Worm (Caenorhabditis elegans): ENCODE data around the gene inx-11.

inx-11 gene

ce11 chrV:12530129-12530528 lies 43.1 kb downstream of the inx-11 start (continued):
- TF ChIP-seq lin-14 (GFP tag; optimal IDR thresholded peaks at IDR 0.05) (peak; percentile 88), nhr-19 (GFP tag; conservative IDR thresholded peaks at IDR 0.05) (no peak), ces-1 (GFP tag; optimal IDR thresholded peaks at IDR 0.05) (no peak), snu-23 (GFP tag; optimal IDR thresholded peaks at IDR 0.05) (no peak), nhr-237 (tag; optimal IDR thresholded peaks at IDR 0.05) (no peak), nhr-90 (tag; optimal IDR thresholded peaks at IDR 0.05; ENCODE audit: poor library complexity) (no peak), nhr-20 (tag; optimal IDR thresholded peaks at IDR 0.05) (no peak), zip-4 (GFP tag; optimal IDR thresholded peaks at IDR 0.05) (no peak), fos-1 (tag; optimal IDR thresholded peaks at IDR 0.05) (no peak), pax-3 (tag; optimal IDR thresholded peaks at IDR 0.05) (no peak), dpl-1 (GFP tag; optimal IDR thresholded peaks at IDR 0.05) (no peak), pqm-1 (tag; optimal IDR thresholded peaks at IDR 0.05) (no peak), rnt-1 (tag; optimal IDR thresholded peaks at IDR 0.05) (no peak), unc-62 (GFP tag; optimal IDR thresholded peaks at IDR 0.05) (no peak), ceh-90 (tag; optimal IDR thresholded peaks at IDR 0.05) (no peak), skn-1 (tag; optimal IDR thresholded peaks at IDR 0.05) (no peak), blmp-1 (tag; optimal IDR thresholded peaks at IDR 0.05) (peak; percentile 6), efl-1 (optimal IDR thresholded peaks at IDR 0.05) (no peak), efl-1 (GFP tag; optimal IDR thresholded peaks at IDR 0.05 in 1 of 2) (peak in 1 of 2 experiments; percentile 87), dsc-1 (tag; optimal IDR thresholded peaks at IDR 0.05) (no peak), isw-1 (GFP tag; IDR thresholded peaks at IDR 0.05) (no peak), unc-86 (tag; optimal IDR thresholded peaks at IDR 0.05) (peak; percentile 70), Y116A8C.19 (tag; optimal IDR thresholded peaks at IDR 0.05; ENCODE audit: borderline replicate concordance) (no peak), fkh-8 (tag; optimal IDR thresholded peaks at IDR 0.05) (peak; percentile 16), aha-1 (tag; optimal IDR thresholded peaks at IDR 0.05) (no peak), nhr-71 (tag; optimal IDR thresholded peaks at IDR 0.05) (peak; percentile 40), sox-4 (tag; optimal IDR thresholded peaks at IDR 0.05) (no peak), elt-2 (tag; optimal IDR thresholded peaks at IDR 0.05) (no peak)

ce11 chrV:12531084-12531483 lies 44.0 kb downstream of the inx-11 start:
- TF ChIP-seq skn-1 (tag; optimal IDR thresholded peaks at IDR 0.05), result no peak
- TF ChIP-seq nhr-77 (tag; optimal IDR thresholded peaks at IDR 0.05), result no peak
- no peak for TF ChIP-seq xbp-1 (tag; optimal IDR thresholded peaks at IDR 0.05)
- TF ChIP-seq mab-9 (GFP tag; IDR thresholded peaks at IDR 0.05), result no peak
- no peak for TF ChIP-seq unc-86 (tag; optimal IDR thresholded peaks at IDR 0.05)
- no peak for TF ChIP-seq isw-1 (GFP tag; IDR thresholded peaks at IDR 0.05)
- no peak for TF ChIP-seq irx-1 (tag; optimal IDR thresholded peaks at IDR 0.05)
- no peak for TF ChIP-seq nhr-76 (tag; optimal IDR thresholded peaks at IDR 0.05)
- no peak for TF ChIP-seq tlp-1 (tag; optimal IDR thresholded peaks at IDR 0.05)
- TF ChIP-seq nhr-71 (tag; optimal IDR thresholded peaks at IDR 0.05), result peak; percentile 69
- TF ChIP-seq fkh-8 (tag; optimal IDR thresholded peaks at IDR 0.05), result peak; percentile 77
- no peak for TF ChIP-seq elt-2 (tag; optimal IDR thresholded peaks at IDR 0.05)
- no peak for TF ChIP-seq grh-1 (GFP tag; IDR thresholded peaks at IDR 0.05)
- TF ChIP-seq sup-37 (GFP tag; optimal IDR thresholded peaks at IDR 0.05), result no peak
- no peak for TF ChIP-seq mdl-1 (tag; optimal IDR thresholded peaks at IDR 0.05)
- TF ChIP-seq lir-3 (tag; optimal IDR thresholded peaks at IDR 0.05; ENCODE audit: poor library complexity), result no peak
- TF ChIP-seq ets-5 (GFP tag; IDR thresholded peaks at IDR 0.05), result no peak
- TF ChIP-seq C34B4.2 (tag; optimal IDR thresholded peaks at IDR 0.05), result no peak
- TF ChIP-seq blmp-1 (tag; optimal IDR thresholded peaks at IDR 0.05), result no peak
- TF ChIP-seq nhr-20 (tag; optimal IDR thresholded peaks at IDR 0.05), result peak; percentile 31
- TF ChIP-seq ztf-4 (tag; optimal IDR thresholded peaks at IDR 0.05), result no peak
- no peak for TF ChIP-seq Y116A8C.19 (tag; optimal IDR thresholded peaks at IDR 0.05; ENCODE audit: borderline replicate concordance)
- no peak for TF ChIP-seq C16A3.4 (tag; optimal IDR thresholded peaks at IDR 0.05)
- peak; percentile 65 for TF ChIP-seq nhr-47 (tag; optimal IDR thresholded peaks at IDR 0.05)
- TF ChIP-seq swsn-7 (tag; optimal IDR thresholded peaks at IDR 0.05), result no peak
- TF ChIP-seq fkh-4 (tag; optimal IDR thresholded peaks at IDR 0.05; ENCODE audit: borderline replicate concordance), result no peak
- no peak for TF ChIP-seq efl-3 (GFP tag; optimal IDR thresholded peaks at IDR 0.05)
- no peak for TF ChIP-seq lsy-2 (tag; optimal IDR thresholded peaks at IDR 0.05)
- TF ChIP-seq sox-4 (tag; optimal IDR thresholded peaks at IDR 0.05), result no peak
- peak; percentile 36 for TF ChIP-seq dsc-1 (tag; optimal IDR thresholded peaks at IDR 0.05)
- no peak for TF ChIP-seq hlh-17 (GFP tag; optimal IDR thresholded peaks at IDR 0.05; ENCODE audit: borderline replicate concordance)
- peak; percentile 48 for TF ChIP-seq nhr-11 (tag; optimal IDR thresholded peaks at IDR 0.05)
- TF ChIP-seq ceh-63 (GFP tag; optimal IDR thresholded peaks at IDR 0.05), result no peak
- no peak for TF ChIP-seq zip-4 (GFP tag; optimal IDR thresholded peaks at IDR 0.05)
- no peak for TF ChIP-seq F16B12.6 (tag; optimal IDR thresholded peaks at IDR 0.05)
- no peak for TF ChIP-seq nhr-237 (tag; optimal IDR thresholded peaks at IDR 0.05)
- no peak for TF ChIP-seq nhr-90 (tag; optimal IDR thresholded peaks at IDR 0.05; ENCODE audit: poor library complexity)

All from whole organism, L1 larva.